Fruit fly (Drosophila melanogaster) whole organism, embryonic: ENCODE measurements around the gene Scm.

Experiments
- Aef1 ChIP-seq: fragments of 200-800 bp; sonication (Bioruptor generic); IDR thresholded peaks from 3 replicates; pipeline ENCODE4 v1.3.6; 2022; ENCODE audit warnings: missing biosample characterization, missing genetic modification characterization
- B-H1 ChIP-seq: fragments of 200-800 bp; sonication (Bioruptor generic); IDR thresholded peaks from 3 replicates; pipeline ENCODE4 v1.3.6; 2022; ENCODE audit warnings: missing biosample characterization, missing genetic modification characterization
- BEAF-32 ChIP-seq: fragments of 200-800 bp; sonication (Bioruptor generic); optimal IDR thresholded peaks from 3 replicates; lab custom pipeline; 2017; ENCODE audit warnings: missing biosample characterization, missing genetic modification characterization, mild to moderate bottlenecking, moderate library complexity, missing genetic modification reagents
- CG10565 ChIP-seq: fragments of 200-800 bp; sonication (Bioruptor generic); optimal IDR thresholded peaks from 3 replicates; lab custom pipeline; 2016; ENCODE audit warnings: missing biosample characterization, mild to moderate bottlenecking, missing genetic modification characterization
- CG11504 ChIP-seq: fragments of 200-800 bp; sonication (Bioruptor generic); optimal IDR thresholded peaks from 3 replicates; lab custom pipeline; 2019; ENCODE audit warnings: missing biosample characterization, mild to moderate bottlenecking, missing genetic modification characterization, moderate library complexity
- CG12659 ChIP-seq: fragments of 200-800 bp; sonication (Bioruptor generic); optimal IDR thresholded peaks from 3 replicates; lab custom pipeline; 2017; ENCODE audit warnings: mild to moderate bottlenecking, missing biosample characterization, missing genetic modification reagents, missing genetic modification characterization
- CG15073 ChIP-seq: fragments of 200-800 bp; sonication (Bioruptor generic); optimal IDR thresholded peaks from 2 replicates; lab custom pipeline; 2016; ENCODE audit warnings: missing biosample characterization, missing genetic modification characterization
- CG15601 ChIP-seq: fragments of 200-800 bp; sonication (Bioruptor generic); optimal IDR thresholded peaks from 3 replicates; lab custom pipeline; 2019; ENCODE audit warnings: missing biosample characterization, mild to moderate bottlenecking, missing genetic modification characterization, moderate library complexity
- CG2129 ChIP-seq: fragments of 200-800 bp; sonication (Bioruptor generic); IDR thresholded peaks from 2 replicates; pipeline ENCODE4 v1.3.6; 2022; ENCODE audit warnings: missing biosample characterization, missing genetic modification characterization; ENCODE audit not compliant: partially characterized antibody
- CG2875 ChIP-seq: fragments of 200-800 bp; sonication (Bioruptor generic); optimal IDR thresholded peaks from 2 replicates; lab custom pipeline; 2017; ENCODE audit warnings: missing biosample characterization, mild to moderate bottlenecking, missing genetic modification characterization, missing genetic modification reagents
- CG31441 ChIP-seq: fragments of 200-800 bp; sonication (Bioruptor generic); IDR thresholded peaks from 2 replicates; pipeline ENCODE4 v1.3.6; 2022; ENCODE audit warnings: missing biosample characterization, missing genetic modification characterization
- CG3726 ChIP-seq: fragments of 200-800 bp; sonication (Bioruptor generic); IDR thresholded peaks from 3 replicates; pipeline ENCODE4, ENCODE4 v1.3.6; 2022; ENCODE audit warnings: missing biosample characterization, missing genetic modification characterization
- CG4404 ChIP-seq: fragments of 200-800 bp; sonication (Bioruptor generic); IDR thresholded peaks from 2 replicates; pipeline ENCODE4 v1.3.6; 2022; ENCODE audit warnings: missing biosample characterization, missing genetic modification characterization
- CG4424 ChIP-seq: fragments of 200-800 bp; sonication (Bioruptor generic); optimal IDR thresholded peaks from 3 replicates; lab custom pipeline; 2016; ENCODE audit warnings: missing biosample characterization, missing genetic modification characterization
- CG4707 ChIP-seq: fragments of 200-800 bp; sonication (Bioruptor generic); optimal IDR thresholded peaks from 2 replicates; lab custom pipeline; 2018; ENCODE audit warnings: missing biosample characterization, mild to moderate bottlenecking, missing genetic modification characterization, moderate library complexity
- CG4730 ChIP-seq: fragments of 200-800 bp; sonication (Bioruptor generic); IDR thresholded peaks from 2 replicates; pipeline ENCODE4 v1.3.6; 2022; ENCODE audit warnings: missing biosample characterization, missing genetic modification characterization
- CG4854 ChIP-seq: fragments of 200-800 bp; sonication (Bioruptor generic); optimal IDR thresholded peaks from 2 replicates; lab custom pipeline; 2016; ENCODE audit warnings: missing biosample characterization, missing genetic modification characterization, inconsistent platforms
- CG6272 ChIP-seq: fragments of 200-800 bp; sonication (Bioruptor generic); IDR thresholded peaks from 2 replicates; pipeline ENCODE4 v1.3.6; 2022; ENCODE audit warnings: missing biosample characterization, missing genetic modification characterization
- CG6813 ChIP-seq: fragments of 200-800 bp; sonication (Bioruptor generic); optimal IDR thresholded peaks from 2 replicates; lab custom pipeline; 2017; ENCODE audit warnings: missing biosample characterization, missing genetic modification characterization, mild to moderate bottlenecking, moderate library complexity, missing genetic modification reagents
- CG7271 ChIP-seq: fragments of 200-800 bp; sonication (Bioruptor generic); optimal IDR thresholded peaks from 2 replicates; lab custom pipeline; 2018; ENCODE audit warnings: missing biosample characterization, mild to moderate bottlenecking, missing genetic modification characterization, moderate library complexity
- CG7556 ChIP-seq: fragments of 200-800 bp; sonication (Bioruptor generic); optimal IDR thresholded peaks from 2 replicates; lab custom pipeline; 2017; ENCODE audit warnings: missing biosample characterization, mild to moderate bottlenecking, missing genetic modification characterization
- CG8478 ChIP-seq: fragments of >200 bp; optimal IDR thresholded peaks from 2 replicates; lab custom pipeline; 2018
- CG8924 ChIP-seq: fragments of 200-800 bp; optimal IDR thresholded peaks from 3 replicates; lab custom pipeline; 2019; ENCODE audit warnings: missing biosample characterization, mild to moderate bottlenecking, missing genetic modification characterization, moderate library complexity
- Deaf1 ChIP-seq: fragments of 200-800 bp; optimal IDR thresholded peaks from 3 replicates; lab custom pipeline; 2019; ENCODE audit warnings: missing biosample characterization, mild to moderate bottlenecking, missing genetic modification characterization, moderate library complexity
- Dll ChIP-seq: fragments of 200-800 bp; sonication (Bioruptor generic); IDR thresholded peaks from 4 replicates; pipeline ENCODE4 v1.3.6; 2022; ENCODE audit warnings: missing biosample characterization, missing genetic modification characterization; ENCODE audit not compliant: partially characterized antibody
- Hr39 ChIP-seq: fragments of >200 bp; optimal IDR thresholded peaks from 2 replicates; lab custom pipeline; 2017
- MBD-R2 ChIP-seq: fragments of 200-800 bp; sonication (Bioruptor generic); IDR thresholded peaks from 2 replicates; pipeline ENCODE4 v1.3.6; 2022; ENCODE audit warnings: missing biosample characterization, missing genetic modification characterization
- MTF-1 ChIP-seq: fragments of 200-800 bp; sonication (Bioruptor generic); optimal IDR thresholded peaks from 2 replicates; lab custom pipeline; 2018; ENCODE audit warnings: missing biosample characterization, mild to moderate bottlenecking, missing genetic modification characterization, borderline replicate concordance
- Opbp ChIP-seq: fragments of 200-800 bp; sonication (Bioruptor generic); IDR thresholded peaks from 3 replicates; pipeline ENCODE4 v1.3.6; 2022; ENCODE audit warnings: missing biosample characterization, missing genetic modification characterization; ENCODE audit not compliant: partially characterized antibody
- Side ChIP-seq: fragments of 200-800 bp; sonication (Bioruptor generic); optimal IDR thresholded peaks from 2 replicates; lab custom pipeline; 2016; ENCODE audit warnings: missing biosample characterization, missing genetic modification characterization
- ash1 ChIP-seq: fragments of 200-800 bp; sonication (Bioruptor generic); optimal IDR thresholded peaks from 2 replicates; lab custom pipeline; 2018; ENCODE audit warnings: missing biosample characterization, mild to moderate bottlenecking, missing genetic modification characterization
- bowl ChIP-seq: fragments of 200-800 bp; sonication (Bioruptor generic); IDR thresholded peaks from 2 replicates; pipeline ENCODE4 v1.3.6; 2022; ENCODE audit warnings: missing biosample characterization, missing genetic modification characterization
- btn ChIP-seq: fragments of 200-800 bp; sonication (Bioruptor generic); optimal IDR thresholded peaks from 2 replicates; lab custom pipeline; 2016; ENCODE audit warnings: missing biosample characterization, missing genetic modification characterization
- chinmo ChIP-seq: fragments of 200-800 bp; sonication (Bioruptor generic); IDR thresholded peaks from 4 replicates; pipeline ENCODE4 v1.3.6; 2022; ENCODE audit warnings: missing biosample characterization, missing genetic modification characterization; ENCODE audit not compliant: partially characterized antibody
- dm ChIP-seq: fragments of 200-800 bp; sonication (Bioruptor generic); optimal IDR thresholded peaks from 3 replicates; lab custom pipeline; 2016; ENCODE audit warnings: missing biosample characterization, missing genetic modification characterization
- gce ChIP-seq: fragments of 200-800 bp; sonication (Bioruptor generic); IDR thresholded peaks from 3 replicates; pipeline ENCODE4 v1.3.6; 2022; ENCODE audit warnings: missing biosample characterization, missing genetic modification characterization
- gsb ChIP-seq: fragments of 200-800 bp; sonication (Bioruptor generic); IDR thresholded peaks from 2 replicates; pipeline ENCODE4 v1.3.6; 2022; ENCODE audit warnings: missing biosample characterization, missing genetic modification characterization
- gt ChIP-seq: fragments of 200-800 bp; sonication (Bioruptor generic); IDR thresholded peaks from 2 replicates; pipeline ENCODE4 v1.3.6; 2022; ENCODE audit warnings: missing biosample characterization, missing genetic modification characterization
- hbn ChIP-seq: fragments of 200-800 bp; sonication (Bioruptor generic); IDR thresholded peaks from 2 replicates; pipeline ENCODE4 v1.3.6; 2022; ENCODE audit warnings: missing biosample characterization, missing genetic modification characterization; ENCODE audit not compliant: partially characterized antibody
- insv ChIP-seq, 2 experiments: fragments of 200-800 bp; sonication (Bioruptor generic); optimal IDR thresholded peaks; 3 replicates each; lab custom pipeline; 2016 to 2018; ENCODE audit warnings: missing biosample characterization in 2 of 2, missing genetic modification characterization in 2 of 2
- nau ChIP-seq: fragments of 200-800 bp; sonication (Bioruptor generic); optimal IDR thresholded peaks from 3 replicates; lab custom pipeline; 2017; ENCODE audit warnings: missing biosample characterization, mild to moderate bottlenecking, missing genetic modification characterization, missing genetic modification reagents
- oc ChIP-seq: fragments of 200-800 bp; sonication (Bioruptor generic); optimal IDR thresholded peaks from 2 replicates; lab custom pipeline; 2018; ENCODE audit warnings: missing biosample characterization, mild to moderate bottlenecking, missing genetic modification characterization, moderate library complexity
- repo ChIP-seq: fragments of 200-800 bp; sonication (Bioruptor generic); optimal IDR thresholded peaks from 2 replicates; lab custom pipeline; 2016; ENCODE audit warnings: missing biosample characterization, missing genetic modification characterization
- salm ChIP-seq: fragments of 200-800 bp; sonication (Bioruptor generic); optimal IDR thresholded peaks from 2 replicates; lab custom pipeline; 2018; ENCODE audit warnings: missing biosample characterization, mild to moderate bottlenecking, missing genetic modification characterization
- slbo ChIP-seq: fragments of 200-800 bp; sonication (Bioruptor generic); IDR thresholded peaks from 2 replicates; pipeline ENCODE4 v1.3.6; 2022; ENCODE audit warnings: missing biosample characterization, missing genetic modification characterization
- slp2 ChIP-seq: fragments of 200-800 bp; sonication (Bioruptor generic); optimal IDR thresholded peaks from 2 replicates; lab custom pipeline; 2016; ENCODE audit warnings: missing biosample characterization, missing genetic modification characterization
- ssp ChIP-seq: fragments of 200-800 bp; sonication (Bioruptor generic); IDR thresholded peaks from 2 replicates; pipeline ENCODE4 v1.3.6; 2022; ENCODE audit warnings: missing biosample characterization, missing genetic modification characterization
- tgo ChIP-seq: fragments of 200-800 bp; sonication (Bioruptor generic); IDR thresholded peaks from 3 replicates; pipeline ENCODE4 v1.3.6; 2022; ENCODE audit warnings: missing biosample characterization, missing genetic modification characterization
- tin ChIP-seq: fragments of 200-800 bp; sonication (Bioruptor generic); optimal IDR thresholded peaks from 3 replicates; lab custom pipeline; 2016; ENCODE audit warnings: missing biosample characterization, missing genetic modification characterization
- toy ChIP-seq: fragments of 200-800 bp; sonication (Bioruptor generic); IDR thresholded peaks from 2 replicates; pipeline ENCODE4 v1.3.6; 2022; ENCODE audit warnings: missing biosample characterization, missing genetic modification characterization
- z ChIP-seq: fragments of 200-800 bp; sonication (Bioruptor generic); IDR thresholded peaks from 3 replicates; pipeline ENCODE4 v1.3.6; 2022; ENCODE audit warnings: missing biosample characterization, missing genetic modification characterization

The Scm gene

DNA sequence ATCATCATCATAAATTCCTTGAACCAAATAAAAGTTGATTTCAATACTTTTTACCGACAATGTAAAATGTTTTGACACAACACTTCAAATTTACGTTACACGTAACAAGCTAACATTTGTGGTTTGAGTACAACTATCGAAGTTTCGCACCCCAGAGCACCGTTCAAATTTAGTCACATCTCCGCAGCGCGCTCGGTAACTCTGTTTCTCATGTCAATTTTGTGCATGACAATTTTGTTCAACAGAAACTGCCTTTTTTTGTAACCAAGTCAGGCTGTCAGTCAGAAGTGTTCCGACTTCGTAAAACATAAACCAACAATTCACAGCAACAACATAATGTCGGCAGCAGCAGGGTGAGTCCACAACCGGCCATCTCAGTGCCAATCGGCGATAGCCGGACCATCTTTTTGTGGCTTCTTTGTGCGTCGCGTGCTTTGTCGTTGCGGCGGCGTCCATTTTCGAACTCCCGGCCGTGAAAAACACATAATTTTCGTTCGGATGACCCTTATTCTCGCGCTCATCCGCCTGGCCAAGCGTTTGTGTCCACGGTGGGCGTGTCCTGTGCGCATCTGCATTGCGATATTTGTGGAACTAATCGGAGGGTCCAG is 40.4 kb upstream of the Scm start, which contains the start of gene p23 (continued):
- TF ChIP-seq MBD-R2 (GFP tag; lab: Robert Waterston, UW) (peak; percentile 87), btn (GFP tag; lab: Kevin White, UChicago) (no peak), BEAF-32 (GFP tag; lab: Kevin White, UChicago) (peak; percentile 57), toy (no peak), z (GFP tag; lab: Robert Waterston, UW) (no peak), slp2 (GFP tag; lab: Kevin White, UChicago) (no peak), CG15601 (peak; percentile 75), Opbp (GFP tag; lab: Robert Waterston, UW) (peak; percentile 61; the same call in 2 of the 3 replicates), insv (GFP tag; optimal IDR thresholded peaks at IDR 0.05; lab: Kevin White, UChicago) (peak in 1 of 2 experiments; percentile 29), CG10565 (GFP tag; lab: Kevin White, UChicago) (no peak), Aef1 (GFP tag; lab: Robert Waterston, UW) (no peak), Hr39 (lab: Kevin White, UChicago) (no peak), ash1 (GFP tag; lab: Kevin White, UChicago) (no peak), Deaf1 (tag; lab: Kevin White, UChicago) (no peak), gt (GFP tag; lab: Robert Waterston, UW) (no peak), MTF-1 (GFP tag; lab: Kevin White, UChicago) (no peak), CG2875 (GFP tag; lab: Kevin White, UChicago) (no peak), CG4854 (GFP tag; lab: Kevin White, UChicago) (no peak), gce (GFP tag; lab: Robert Waterston, UW) (no peak), CG7271 (tag; lab: Kevin White, UChicago) (no peak), CG15073 (GFP tag; lab: Kevin White, UChicago) (no peak), CG3726 (GFP tag; lab: Robert Waterston, UW) (no peak), oc (no peak), CG31441 (no peak), bowl (GFP tag; lab: Robert Waterston, UW) (no peak), ssp (GFP tag; lab: Robert Waterston, UW) (no peak), salm (tag; lab: Kevin White, UChicago) (no peak), CG12659 (GFP tag; lab: Kevin White, UChicago) (peak; percentile 66), CG4707 (GFP tag; lab: Kevin White, UChicago) (no peak), Side (peak; percentile 8), repo (no peak), CG8478 (no peak), chinmo (GFP tag; lab: Robert Waterston, UW) (peak; percentile 83; the same call in 1 of the 4 replicates), CG4730 (GFP tag; lab: Robert Waterston, UW) (no peak), dm (GFP tag; lab: Kevin White, UChicago) (peak; percentile 70), CG11504 (no peak), gsb (GFP tag; lab: Robert Waterston, UW) (no peak), tin (GFP tag; lab: Kevin White, UChicago) (no peak), CG2129 (GFP tag; lab: Robert Waterston, UW) (no peak), CG4404 (no peak), slbo (GFP tag; lab: Robert Waterston, UW) (no peak), CG7556 (GFP tag; lab: Kevin White, UChicago) (no peak), CG8924 (tag; lab: Kevin White, UChicago) (peak; percentile 32), CG4424 (GFP tag; lab: Kevin White, UChicago) (no peak), CG6813 (GFP tag; lab: Kevin White, UChicago) (no peak), hbn (0 out of 2 replicates have a peak, but pooled peaks have one; percentile 40), B-H1 (GFP tag; lab: Robert Waterston, UW) (no peak), CG6272 (GFP tag; lab: Robert Waterston, UW) (no peak), tgo (GFP tag; lab: Robert Waterston, UW) (no peak), Dll (GFP tag; lab: Robert Waterston, UW) (peak; percentile 29; the same call in 1 of the 4 replicates), nau (GFP tag; lab: Kevin White, UChicago) (no peak)
